Worm (Caenorhabditis elegans): ENCODE data around the gene Y66C5A.1.

ce11 chrX:14455419-14455818 lies at the start of gene Y66C5A.1:
- TF ChIP-seq him-1 (tag; optimal IDR thresholded peaks at IDR 0.05) (no peak), dao-5 (tag; optimal IDR thresholded peaks at IDR 0.05) (no peak)
